Worm (Caenorhabditis elegans) whole organism, L3 larva: ENCODE data around the gene T08D10.3.

Experiments
- R02D3.7 ChIP-seq: fragments of 150-350 bp; optimal IDR thresholded peaks from 2 replicates; lab custom pipeline; 2014; ENCODE audit warnings: missing biosample characterization, missing genetic modification characterization
- ZK546.5 ChIP-seq: sonication (generic microtip); optimal IDR thresholded peaks from 2 replicates; lab custom pipeline; 2017; ENCODE audit warnings: missing biosample characterization, missing genetic modification characterization
- ama-1 ChIP-seq: fragments of 150-350 bp; optimal IDR thresholded peaks from 2 replicates; lab custom pipeline; 2018
- ceh-28 ChIP-seq: fragments of 150-350 bp; optimal IDR thresholded peaks from 2 replicates; lab custom pipeline; 2014; ENCODE audit warnings: missing biosample characterization, missing genetic modification reagents, missing genetic modification characterization
- ceh-9 ChIP-seq: sonication (generic microtip); optimal IDR thresholded peaks from 2 replicates; lab custom pipeline; 2018; ENCODE audit warnings: missing biosample characterization, missing genetic modification characterization
- daf-12 ChIP-seq: fragments of 150-350 bp; optimal IDR thresholded peaks from 2 replicates; lab custom pipeline; 2014; ENCODE audit warnings: missing biosample characterization, missing genetic modification reagents, missing genetic modification characterization
- egl-27 ChIP-seq: sonication (generic microtip); optimal IDR thresholded peaks from 4 replicates; lab custom pipeline; 2017; ENCODE audit warnings: missing biosample characterization, missing genetic modification reagents, missing genetic modification characterization
- elt-2 ChIP-seq: sonication (generic microtip); optimal IDR thresholded peaks from 2 replicates; lab custom pipeline; 2016; ENCODE audit warnings: missing genetic modification reagents, mild to moderate bottlenecking, missing genetic modification characterization, missing compliant biosample characterization
- elt-3 ChIP-seq, 3 experiments: fragments of 150-350 bp in 1 of 3; sonication (generic microtip) in 2 of 3; optimal IDR thresholded peaks; 2 replicates in 2 of 3; 4 replicates in 1 of 3; lab custom pipeline; 2014 to 2017; ENCODE audit warnings: missing biosample characterization in 3 of 3, missing genetic modification characterization in 3 of 3
- eor-1 ChIP-seq, 2 experiments: fragments of 150-350 bp; optimal IDR thresholded peaks; 2 replicates each; lab custom pipeline; 2014 to 2018; ENCODE audit warnings: missing biosample characterization in 2 of 2, missing genetic modification characterization in 2 of 2
- fkh-10 ChIP-seq: sonication (generic microtip); optimal IDR thresholded peaks from 2 replicates; lab custom pipeline; 2017; ENCODE audit warnings: missing biosample characterization, missing genetic modification reagents, missing genetic modification characterization
- fos-1 ChIP-seq: fragments of 150-350 bp; optimal IDR thresholded peaks from 2 replicates; lab custom pipeline; 2014; ENCODE audit warnings: missing biosample characterization, missing genetic modification characterization
- hmg-11 ChIP-seq: sonication (generic microtip); optimal IDR thresholded peaks from 2 replicates; lab custom pipeline; 2016; ENCODE audit warnings: missing genetic modification characterization, missing compliant biosample characterization
- lin-15B ChIP-seq: fragments of 150-350 bp; optimal IDR thresholded peaks from 2 replicates; lab custom pipeline; 2014; ENCODE audit warnings: missing biosample characterization, missing genetic modification characterization
- lin-39 ChIP-seq: fragments of 150-350 bp; optimal IDR thresholded peaks from 2 replicates; lab custom pipeline; 2018; ENCODE audit warnings: missing biosample characterization, missing genetic modification reagents, missing genetic modification characterization
- lsy-12 ChIP-seq: sonication (generic microtip); optimal IDR thresholded peaks from 2 replicates; lab custom pipeline; 2016; ENCODE audit warnings: mild to moderate bottlenecking, missing genetic modification characterization, missing compliant biosample characterization
- mdl-1 ChIP-seq: fragments of 150-350 bp; optimal IDR thresholded peaks from 2 replicates; lab custom pipeline; 2014; ENCODE audit warnings: missing biosample characterization, missing genetic modification characterization
- nfya-1 ChIP-seq: sonication (generic microtip); optimal IDR thresholded peaks from 2 replicates; lab custom pipeline; 2017; ENCODE audit warnings: missing genetic modification characterization, mild to moderate bottlenecking, missing compliant biosample characterization, antibody characterized with exemption, moderate library complexity; ENCODE audit not compliant: insufficient read depth
- nhr-11 ChIP-seq: fragments of 150-350 bp; optimal IDR thresholded peaks from 2 replicates; lab custom pipeline; 2014; ENCODE audit warnings: missing biosample characterization, missing genetic modification characterization
- nhr-12 ChIP-seq: fragments of 150-350 bp; optimal IDR thresholded peaks from 2 replicates; lab custom pipeline; 2014; ENCODE audit warnings: missing biosample characterization, missing genetic modification characterization
- nhr-23 ChIP-seq: fragments of 150-350 bp; optimal IDR thresholded peaks from 2 replicates; lab custom pipeline; 2014; ENCODE audit warnings: missing biosample characterization, missing genetic modification reagents, missing genetic modification characterization
- nhr-25 ChIP-seq: sonication (generic microtip); optimal IDR thresholded peaks from 2 replicates; lab custom pipeline; 2017; ENCODE audit warnings: missing biosample characterization, missing genetic modification characterization
- nhr-28 ChIP-seq: fragments of 150-350 bp; optimal IDR thresholded peaks from 2 replicates; lab custom pipeline; 2014; ENCODE audit warnings: missing biosample characterization, missing genetic modification characterization
- nhr-43 ChIP-seq: sonication (generic microtip); optimal IDR thresholded peaks from 2 replicates; lab custom pipeline; 2016; ENCODE audit warnings: mild to moderate bottlenecking, missing genetic modification characterization, missing compliant biosample characterization; ENCODE audit not compliant: poor library complexity, severe bottlenecking
- pha-4 ChIP-seq: fragments of 150-350 bp; optimal IDR thresholded peaks from 2 replicates; lab custom pipeline; 2014; ENCODE audit warnings: missing biosample characterization, missing genetic modification reagents, missing genetic modification characterization
- pqm-1 ChIP-seq: fragments of 150-350 bp; optimal IDR thresholded peaks from 2 replicates; lab custom pipeline; 2017; ENCODE audit warnings: missing biosample characterization, missing genetic modification characterization, inconsistent platforms
- sea-2 ChIP-seq: fragments of 150-350 bp; sonication (generic microtip); optimal IDR thresholded peaks from 4 replicates; lab custom pipeline; 2014; ENCODE audit warnings: missing biosample characterization, missing genetic modification reagents, missing genetic modification characterization
- skn-1 ChIP-seq: fragments of 150-350 bp; optimal IDR thresholded peaks from 2 replicates; lab custom pipeline; 2014; ENCODE audit warnings: missing biosample characterization, missing genetic modification characterization
- snpc-4 ChIP-seq: fragments of 150-350 bp; optimal IDR thresholded peaks from 2 replicates; lab custom pipeline; 2014; ENCODE audit warnings: missing biosample characterization, missing genetic modification characterization
- tbx-2 ChIP-seq: sonication (generic microtip); optimal IDR thresholded peaks from 2 replicates; lab custom pipeline; 2016; ENCODE audit warnings: mild to moderate bottlenecking, missing genetic modification characterization, missing compliant biosample characterization
- unc-39 ChIP-seq: sonication (generic microtip); optimal IDR thresholded peaks from 4 replicates; lab custom pipeline; 2017; ENCODE audit warnings: missing biosample characterization, missing genetic modification characterization
- unc-62 ChIP-seq: fragments of 150-350 bp; sonication (generic microtip); optimal IDR thresholded peaks from 4 replicates; lab custom pipeline; 2014; ENCODE audit warnings: missing biosample characterization, missing genetic modification reagents, missing genetic modification characterization
- zag-1 ChIP-seq: fragments of 150-350 bp; optimal IDR thresholded peaks from 2 replicates; lab custom pipeline; 2014; ENCODE audit warnings: missing biosample characterization, missing genetic modification characterization
- ztf-11 ChIP-seq: fragments of 150-350 bp; optimal IDR thresholded peaks from 2 replicates; lab custom pipeline; 2014; ENCODE audit warnings: missing biosample characterization, missing genetic modification characterization
- ztf-4 ChIP-seq: fragments of 150-350 bp; optimal IDR thresholded peaks from 2 replicates; lab custom pipeline; 2014; ENCODE audit warnings: missing biosample characterization, missing genetic modification characterization

Gene T08D10.3

DNA sequence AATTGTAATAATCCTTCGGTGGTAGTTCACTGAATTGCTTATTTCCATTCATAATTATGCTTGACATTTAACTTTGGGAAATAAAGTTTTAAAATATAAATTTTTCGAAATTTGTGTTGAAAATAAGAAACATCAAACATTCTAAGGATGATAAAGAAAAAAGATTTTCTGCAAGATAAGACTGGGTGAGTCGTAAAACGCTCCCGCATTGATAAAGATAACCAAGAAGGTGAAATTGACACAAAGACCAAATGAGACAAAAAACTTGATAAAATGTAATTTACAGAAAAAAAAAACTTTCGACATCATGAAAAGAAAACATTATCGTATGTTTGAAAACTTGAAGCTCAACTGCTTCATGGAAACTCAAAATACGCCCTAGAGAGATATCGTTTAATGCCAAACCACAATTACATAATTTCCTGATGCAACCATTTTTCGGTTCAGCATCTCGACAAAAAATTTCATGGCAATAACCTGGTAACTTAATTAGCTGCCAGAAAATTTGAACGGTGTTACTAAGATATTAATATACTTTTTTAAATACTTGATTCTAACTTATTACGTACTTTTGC lies 12.9 kb downstream of the T08D10.3 start (continued):
- no peak for TF ChIP-seq skn-1 (tag; lab: Kevin White, UChicago)

DNA sequence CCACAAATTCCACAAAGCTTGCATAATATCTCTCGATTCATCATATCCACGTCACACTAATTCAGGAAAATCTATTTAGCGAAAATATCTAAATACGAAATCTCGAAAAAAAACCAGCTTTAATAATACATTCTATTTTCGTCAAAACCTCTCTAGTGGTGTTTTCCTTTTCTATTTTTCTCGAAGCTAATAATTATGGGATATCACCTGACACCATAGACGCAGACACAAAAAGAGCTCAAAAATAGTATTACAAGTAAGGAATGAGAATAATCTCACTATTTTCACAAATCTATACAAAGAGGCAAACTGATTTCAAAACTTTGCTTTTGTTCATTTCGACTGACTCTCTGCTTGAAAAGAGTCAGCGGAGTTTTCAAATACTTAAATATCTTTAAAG lies 13.9 kb downstream of the T08D10.3 start:
- TF ChIP-seq lin-39 (no peak), ztf-11 (tag; lab: Kevin White, UChicago) (no peak), ZK546.5 (tag; lab: Kevin White, UChicago) (no peak), nhr-28 (tag; lab: Kevin White, UChicago) (no peak)
- TF ChIP-seq, all 47 proteins: peak for 0

DNA sequence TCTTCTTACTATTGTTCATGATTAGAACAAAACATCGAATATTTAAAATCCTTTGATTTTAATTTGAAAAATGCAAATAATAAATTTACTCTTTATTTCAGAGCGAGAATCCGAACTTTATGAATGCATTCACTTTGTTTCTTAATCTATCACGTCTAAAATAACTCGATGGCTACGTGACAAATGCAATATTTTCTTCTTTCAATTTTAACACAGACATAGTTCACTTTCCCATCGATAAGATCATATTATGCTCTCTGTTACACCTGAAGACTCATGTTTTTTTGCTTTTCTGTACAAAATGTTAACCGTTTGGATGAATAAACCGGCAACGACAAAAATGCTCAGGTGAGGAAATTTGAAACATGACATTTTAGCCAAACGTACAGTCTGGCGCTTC lies 14.3 kb downstream of the T08D10.3 start:
- peak; percentile 37 for TF ChIP-seq pqm-1 (tag; lab: Kevin White, UChicago)
- TF ChIP-seq elt-2 (tag; lab: Kevin White, UChicago), result peak; percentile 34
- no peak for TF ChIP-seq egl-27 (tag; lab: Kevin White, UChicago)

DNA sequence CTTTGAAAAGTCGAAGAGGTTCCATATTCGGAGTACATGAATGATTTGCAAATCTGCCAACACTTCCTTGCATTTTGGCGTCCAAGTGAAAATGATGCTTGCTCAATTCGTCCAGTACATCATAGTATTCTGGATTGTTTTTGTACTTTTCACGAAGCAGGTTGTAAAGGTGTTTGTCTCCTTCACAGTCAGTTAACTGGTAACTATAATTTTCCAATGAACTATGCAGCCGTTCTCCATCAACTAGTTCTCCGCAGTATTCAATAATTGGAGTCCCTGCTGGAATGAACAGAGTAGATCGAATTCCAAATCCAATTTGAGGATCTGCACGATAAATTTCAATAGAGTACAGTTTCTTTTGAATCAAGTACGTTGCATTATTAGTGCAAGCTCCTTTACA lies 16.1 kb downstream of the T08D10.3 start:
- TF ChIP-seq fkh-10 (GFP tag; lab: Kevin White, UChicago) (no peak), mdl-1 (tag; lab: Kevin White, UChicago) (no peak), ama-1 (lab: Kevin White, UChicago) (peak; percentile 54)

DNA sequence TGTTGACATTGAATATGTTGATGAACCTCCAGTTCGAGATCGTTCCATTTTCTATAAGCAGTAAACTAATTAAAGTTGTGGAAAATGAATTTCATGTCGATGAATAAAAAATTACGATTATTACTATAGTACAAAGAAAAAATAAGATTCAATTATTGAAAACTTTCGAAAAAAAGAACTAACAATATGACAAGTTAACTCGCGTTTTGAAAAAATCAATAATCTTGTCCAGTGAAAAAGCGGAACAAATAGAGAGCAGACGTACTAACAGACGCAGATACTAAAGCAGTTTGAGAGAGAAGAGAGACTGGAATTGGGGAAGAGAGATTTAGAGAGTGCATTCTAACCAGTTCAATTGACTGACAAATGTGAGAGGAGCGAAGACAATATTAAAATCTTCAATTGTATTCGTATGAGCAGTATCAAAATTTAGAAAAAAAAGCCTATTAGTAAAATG lies 19.4 kb downstream of the T08D10.3 start, which contains the start of gene set-6:
Gene set-6, minus strand, starts transcription at position 51 of the 457 bp plus-strand sequence.
- no peak for TF ChIP-seq nhr-11 (tag; lab: Kevin White, UChicago)
- TF ChIP-seq ceh-9 (tag; lab: Kevin White, UChicago), result no peak
- peak; percentile 23 for TF ChIP-seq hmg-11 (tag; lab: Kevin White, UChicago)
- no peak for TF ChIP-seq skn-1 (tag; lab: Kevin White, UChicago)
- TF ChIP-seq pha-4 (tag; lab: Kevin White, UChicago), result no peak
- TF ChIP-seq daf-12 (tag; lab: Kevin White, UChicago), result no peak
- TF ChIP-seq lsy-12 (tag; lab: Kevin White, UChicago), result no peak
- peak; percentile 56 for TF ChIP-seq nfya-1 (tag; lab: Kevin White, UChicago)
- TF ChIP-seq nhr-12 (tag; lab: Kevin White, UChicago), result no peak
- no peak for TF ChIP-seq ztf-4 (tag; lab: Kevin White, UChicago)
- TF ChIP-seq nhr-23 (tag; lab: Kevin White, UChicago), result peak; percentile 19
- TF ChIP-seq ceh-28, result peak; percentile 79
- no peak for TF ChIP-seq ZK546.5 (tag; lab: Kevin White, UChicago)
- TF ChIP-seq nhr-28 (tag; lab: Kevin White, UChicago), result no peak
- TF ChIP-seq unc-39 (tag; lab: Kevin White, UChicago), result no peak
- peak; percentile 24 for TF ChIP-seq nhr-25
- no peak for TF ChIP-seq elt-3 (tag; optimal IDR thresholded peaks at IDR 0.05; lab: Kevin White, UChicago)
- no peak for TF ChIP-seq snpc-4 (tag; lab: Kevin White, UChicago)
- TF ChIP-seq nhr-43, result no peak
- TF ChIP-seq egl-27 (tag; lab: Kevin White, UChicago), result no peak
- no peak for TF ChIP-seq lin-39
- no peak for TF ChIP-seq fkh-10 (GFP tag; lab: Kevin White, UChicago)

DNA sequence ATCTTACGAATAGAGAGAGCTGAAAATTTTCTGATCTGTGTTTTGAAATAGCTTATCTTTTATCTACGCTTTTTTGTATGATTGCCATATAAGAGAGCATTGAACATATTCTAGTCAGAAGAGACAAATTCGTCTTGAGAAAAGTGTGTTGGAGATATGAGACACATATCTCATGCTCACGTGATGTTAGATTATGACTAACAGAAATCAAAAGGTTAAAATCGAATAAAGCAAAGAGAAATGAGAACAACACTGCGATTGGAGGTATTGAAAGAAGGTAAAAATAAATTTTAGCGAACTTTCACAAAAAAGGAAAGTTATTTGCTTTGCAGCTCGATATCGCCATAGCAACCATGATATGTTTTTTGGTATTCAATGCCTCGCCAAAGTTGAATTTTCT lies 26.8 kb downstream of the T08D10.3 start, which contains the start of gene nhr-167:
Gene nhr-167, minus strand, starts transcription at position 21 of the 400 bp plus-strand sequence.
- TF ChIP-seq ceh-9 (tag; lab: Kevin White, UChicago), result no peak
- TF ChIP-seq elt-2 (tag; lab: Kevin White, UChicago), result no peak
- no peak for TF ChIP-seq unc-62
- TF ChIP-seq zag-1 (tag; lab: Kevin White, UChicago), result no peak
- TF ChIP-seq eor-1 (tag; optimal IDR thresholded peaks at IDR 0.05; lab: Kevin White, UChicago), result no peak
- no peak for TF ChIP-seq lin-15B (tag; lab: Kevin White, UChicago)
- no peak for TF ChIP-seq fos-1 (tag; lab: Kevin White, UChicago)
- TF ChIP-seq nfya-1 (tag; lab: Kevin White, UChicago), result no peak
- no peak for TF ChIP-seq lin-39
- TF ChIP-seq sea-2 (GFP tag; lab: Kevin White, UChicago), result no peak
- no peak for TF ChIP-seq ZK546.5 (tag; lab: Kevin White, UChicago)
- no peak for TF ChIP-seq tbx-2 (tag; lab: Kevin White, UChicago)
- no peak for TF ChIP-seq pqm-1 (tag; lab: Kevin White, UChicago)
- TF ChIP-seq daf-12 (tag; lab: Kevin White, UChicago), result no peak
- no peak for TF ChIP-seq ztf-4 (tag; lab: Kevin White, UChicago)
- TF ChIP-seq nhr-25, result no peak
- TF ChIP-seq R02D3.7 (tag; lab: Kevin White, UChicago), result no peak
